Worm (Caenorhabditis elegans) whole organism, late embryonic: ENCODE data around the gene T06E4.7.

ENCODE experiments used
- C08G9.2 ChIP-seq: sonication (generic microtip); optimal IDR thresholded peaks from 2 replicates; lab custom pipeline; 2016; ENCODE audit warnings: mild to moderate bottlenecking, missing genetic modification characterization, moderate library complexity, missing compliant biosample characterization
- F13H6.1 ChIP-seq: sonication (generic microtip); optimal IDR thresholded peaks from 2 replicates; lab custom pipeline; 2016; ENCODE audit warnings: missing genetic modification characterization, missing compliant biosample characterization
- T23F11.4 ChIP-seq: fragments of 200-800 bp; sonication (Bioruptor generic); optimal IDR thresholded peaks from 2 replicates; lab custom pipeline; 2018; ENCODE audit warnings: mild to moderate bottlenecking, missing genetic modification characterization, missing compliant biosample characterization
- Y22D7AL.16 ChIP-seq: sonication (generic microtip); optimal IDR thresholded peaks from 2 replicates; lab custom pipeline; 2016; ENCODE audit warnings: missing genetic modification characterization, missing compliant biosample characterization
- ahr-1 ChIP-seq: sonication (generic microtip); optimal IDR thresholded peaks from 2 replicates; lab custom pipeline; 2016; ENCODE audit warnings: missing genetic modification characterization, missing compliant biosample characterization
- ama-1 ChIP-seq: fragments of 150-350 bp; optimal IDR thresholded peaks from 2 replicates; lab custom pipeline; 2014
- ceh-14 ChIP-seq: sonication (generic microtip); optimal IDR thresholded peaks from 2 replicates; lab custom pipeline; 2016; ENCODE audit warnings: missing genotype, missing genetic modification characterization, missing compliant biosample characterization
- ceh-18 ChIP-seq: sonication (generic microtip); optimal IDR thresholded peaks from 2 replicates; lab custom pipeline; 2016; ENCODE audit warnings: missing genetic modification characterization, missing compliant biosample characterization
- ceh-19 ChIP-seq: fragments of 200-800 bp; sonication (Bioruptor generic); optimal IDR thresholded peaks from 2 replicates; lab custom pipeline; 2018; ENCODE audit warnings: mild to moderate bottlenecking, missing genetic modification characterization, missing compliant biosample characterization
- ceh-2 ChIP-seq: sonication (generic microtip); optimal IDR thresholded peaks from 2 replicates; lab custom pipeline; 2016; ENCODE audit warnings: missing genotype, missing genetic modification characterization, missing compliant biosample characterization
- ceh-22 ChIP-seq: sonication (generic microtip); optimal IDR thresholded peaks from 2 replicates; lab custom pipeline; 2017; ENCODE audit warnings: missing biosample characterization, missing genetic modification characterization
- ceh-30 ChIP-seq: fragments of 150-350 bp; optimal IDR thresholded peaks from 2 replicates; lab custom pipeline; 2014; ENCODE audit warnings: missing biosample characterization, missing genetic modification characterization
- ceh-31 ChIP-seq: sonication (generic microtip); optimal IDR thresholded peaks from 2 replicates; lab custom pipeline; 2016; ENCODE audit warnings: missing genetic modification characterization, missing compliant biosample characterization
- ceh-45 ChIP-seq: fragments of 200-800 bp; sonication (Bioruptor generic); IDR thresholded peaks from 2 replicates; pipeline ENCODE4 v1.3.6; 2022; ENCODE audit warnings: missing genetic modification reagents, missing genetic modification characterization, missing compliant biosample characterization
- ceh-6 ChIP-seq: fragments of 200-800 bp; sonication (Bioruptor generic); optimal IDR thresholded peaks from 2 replicates; lab custom pipeline; 2018; ENCODE audit warnings: mild to moderate bottlenecking, missing genetic modification characterization, missing compliant biosample characterization
- ceh-9 ChIP-seq: sonication (generic microtip); optimal IDR thresholded peaks from 2 replicates; lab custom pipeline; 2016; ENCODE audit warnings: mild to moderate bottlenecking, missing genetic modification characterization, inconsistent platforms, missing compliant biosample characterization
- che-1 ChIP-seq: sonication (generic microtip); optimal IDR thresholded peaks from 2 replicates; lab custom pipeline; 2016; ENCODE audit warnings: mild to moderate bottlenecking, missing genetic modification characterization, missing compliant biosample characterization
- dmd-4 ChIP-seq: sonication (generic microtip); optimal IDR thresholded peaks from 2 replicates; lab custom pipeline; 2016; ENCODE audit warnings: borderline replicate concordance, missing genetic modification characterization, missing compliant biosample characterization
- dve-1 ChIP-seq: sonication (generic microtip); optimal IDR thresholded peaks from 2 replicates; lab custom pipeline; 2017; ENCODE audit warnings: antibody characterized with exemption, mild to moderate bottlenecking, missing genetic modification characterization, missing compliant biosample characterization
- elt-2 ChIP-seq: sonication (generic microtip); optimal IDR thresholded peaks from 2 replicates; lab custom pipeline; 2016; ENCODE audit warnings: missing genetic modification reagents, missing genetic modification characterization, missing compliant biosample characterization
- elt-4 ChIP-seq: sonication (generic microtip); optimal IDR thresholded peaks from 2 replicates; lab custom pipeline; 2016; ENCODE audit warnings: missing genetic modification characterization, missing compliant biosample characterization
- ets-4 ChIP-seq: sonication (generic microtip); optimal IDR thresholded peaks from 2 replicates; lab custom pipeline; 2016; ENCODE audit warnings: missing genetic modification characterization, missing compliant biosample characterization
- gmeb-2 ChIP-seq: sonication (generic microtip); optimal IDR thresholded peaks from 2 replicates; lab custom pipeline; 2016; ENCODE audit warnings: missing genetic modification characterization, inconsistent platforms, missing compliant biosample characterization
- hlh-13 ChIP-seq: fragments of 200-800 bp; sonication (Bioruptor generic); optimal IDR thresholded peaks from 2 replicates; lab custom pipeline; 2018; ENCODE audit warnings: mild to moderate bottlenecking, missing genetic modification characterization, missing compliant biosample characterization
- hlh-15 ChIP-seq: sonication (generic microtip); optimal IDR thresholded peaks from 2 replicates; lab custom pipeline; 2016; ENCODE audit warnings: missing genetic modification characterization, missing compliant biosample characterization
- madf-2 ChIP-seq: sonication (generic microtip); optimal IDR thresholded peaks from 2 replicates; lab custom pipeline; 2017; ENCODE audit warnings: missing genetic modification characterization, missing compliant biosample characterization
- mec-3 ChIP-seq: sonication (generic microtip); optimal IDR thresholded peaks from 2 replicates; lab custom pipeline; 2016; ENCODE audit warnings: borderline replicate concordance, missing genetic modification characterization, missing compliant biosample characterization
- nhr-11 ChIP-seq: fragments of 150-350 bp; optimal IDR thresholded peaks from 2 replicates; lab custom pipeline; 2014; ENCODE audit warnings: missing biosample characterization, missing genetic modification characterization
- pat-9 ChIP-seq: fragments of 200-800 bp; sonication (Bioruptor generic); optimal IDR thresholded peaks from 2 replicates; lab custom pipeline; 2018; ENCODE audit warnings: mild to moderate bottlenecking, missing genetic modification characterization, moderate library complexity, missing compliant biosample characterization
- pha-2 ChIP-seq: sonication (generic microtip); optimal IDR thresholded peaks from 2 replicates; lab custom pipeline; 2017; ENCODE audit warnings: mild to moderate bottlenecking, missing genetic modification characterization, missing compliant biosample characterization
- pha-4 ChIP-seq: fragments of 150-350 bp; optimal IDR thresholded peaks from 2 replicates; lab custom pipeline; 2018; ENCODE audit warnings: missing biosample characterization, missing genetic modification reagents, missing genetic modification characterization
- pqm-1 ChIP-seq: sonication (generic microtip); optimal IDR thresholded peaks from 2 replicates; lab custom pipeline; 2016; ENCODE audit warnings: missing genetic modification characterization, missing compliant biosample characterization
- ref-2 ChIP-seq: sonication (generic microtip); optimal IDR thresholded peaks from 2 replicates; lab custom pipeline; 2016; ENCODE audit warnings: missing genetic modification characterization, missing compliant biosample characterization
- sox-2 ChIP-seq: fragments of 200-800 bp; sonication (Bioruptor generic); IDR thresholded peaks from 2 replicates; pipeline ENCODE4 v1.3.6; 2022; ENCODE audit warnings: missing genetic modification reagents, missing genetic modification characterization, missing compliant biosample characterization
- syd-9 ChIP-seq: sonication (generic microtip); optimal IDR thresholded peaks from 2 replicates; lab custom pipeline; 2016; ENCODE audit warnings: mild to moderate bottlenecking, missing genetic modification characterization, moderate library complexity, missing compliant biosample characterization
- tbx-2 ChIP-seq: sonication (generic microtip); optimal IDR thresholded peaks from 2 replicates; lab custom pipeline; 2016; ENCODE audit warnings: missing genetic modification characterization, missing compliant biosample characterization
- unc-55 ChIP-seq: sonication (generic microtip); optimal IDR thresholded peaks from 2 replicates; lab custom pipeline; 2017; ENCODE audit warnings: missing biosample characterization, missing genetic modification reagents, missing genetic modification characterization
- zip-5 ChIP-seq: sonication (generic microtip); optimal IDR thresholded peaks from 2 replicates; lab custom pipeline; 2016; ENCODE audit warnings: missing genetic modification characterization, missing compliant biosample characterization
- ztf-16 ChIP-seq: sonication (generic microtip); optimal IDR thresholded peaks from 2 replicates; lab custom pipeline; 2017; ENCODE audit warnings: missing genetic modification characterization, missing compliant biosample characterization

Gene T06E4.7

DNA sequence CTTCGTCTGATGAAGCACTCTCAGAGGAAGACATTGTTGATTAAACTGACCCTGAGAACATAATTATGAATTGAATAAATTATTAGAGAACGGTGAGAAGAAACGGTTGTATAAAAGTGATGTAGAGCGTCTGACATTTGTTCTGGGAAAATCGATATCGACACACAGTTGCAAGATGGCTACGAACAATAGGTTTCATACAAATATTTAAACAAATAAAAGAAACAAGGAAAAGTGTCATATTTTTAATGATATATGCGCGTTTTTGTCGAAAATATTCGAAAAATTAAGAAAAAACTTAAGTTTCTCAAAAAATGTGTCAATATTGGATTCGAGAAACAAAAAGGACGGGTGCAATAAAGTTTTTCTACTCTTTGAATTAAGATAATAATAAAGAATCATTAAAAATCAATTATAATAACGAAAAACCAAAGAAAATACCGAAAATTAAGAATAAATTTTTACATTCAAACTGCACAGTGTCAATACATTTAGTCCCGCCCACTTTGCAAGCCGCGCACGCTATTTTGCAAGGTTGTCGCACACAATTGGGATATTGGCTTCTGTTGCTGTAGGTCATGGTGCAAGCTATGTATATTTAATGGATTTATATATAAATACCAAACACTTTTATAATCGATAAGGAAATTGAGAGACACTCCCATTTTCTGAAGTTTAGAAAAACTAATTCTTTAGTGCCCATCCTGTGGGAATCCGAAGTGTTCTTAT lies 43.4 kb upstream of the T06E4.7 start, which contains the start of gene rtfo-1 (continued):
- TF ChIP-seq pha-2 (tag; lab: Kevin White, UChicago) (peak; percentile 61), pqm-1 (no peak), mec-3 (tag; lab: Kevin White, UChicago) (no peak), ceh-18 (tag; lab: Kevin White, UChicago) (no peak), dmd-4 (tag; lab: Kevin White, UChicago) (no peak), ceh-45 (GFP tag; lab: Robert Waterston, UW) (no peak), ets-4 (tag; lab: Kevin White, UChicago) (no peak), ceh-6 (no peak), T23F11.4 (GFP tag; lab: Kevin White, UChicago) (peak; percentile 42), Y22D7AL.16 (tag; lab: Kevin White, UChicago) (no peak), ref-2 (peak; percentile 11), elt-2 (peak; percentile 79), zip-5 (peak; percentile 53), ceh-31 (tag; lab: Kevin White, UChicago) (peak; percentile 51), pat-9 (tag; lab: Kevin White, UChicago) (no peak), ceh-14 (tag; lab: Kevin White, UChicago) (peak; percentile 59), ceh-9 (tag; lab: Kevin White, UChicago) (no peak), ztf-16 (tag; lab: Kevin White, UChicago) (no peak), unc-55 (no peak), sox-2 (GFP tag; lab: Robert Waterston, UW) (no peak; the same call in 1 of the 2 replicates), ceh-30 (tag; lab: Kevin White, UChicago) (no peak), gmeb-2 (tag; lab: Kevin White, UChicago) (peak; percentile 12), ahr-1 (tag; lab: Kevin White, UChicago) (peak; percentile 28), hlh-15 (tag; lab: Kevin White, UChicago) (no peak), syd-9 (tag; lab: Kevin White, UChicago) (peak; percentile 14), ceh-22 (tag; lab: Kevin White, UChicago) (no peak), pha-4 (tag; lab: Kevin White, UChicago) (no peak), che-1 (tag; lab: Kevin White, UChicago) (peak; percentile 44), hlh-13 (GFP tag; lab: Kevin White, UChicago) (no peak)
- TF ChIP-seq, all 69 proteins: peak for 27

- no peak for TF ChIP-seq unc-55
- no peak for TF ChIP-seq syd-9 (tag; lab: Kevin White, UChicago)
- TF ChIP-seq ama-1: no peak
- TF ChIP-seq che-1 (tag; lab: Kevin White, UChicago): no peak
- no peak for TF ChIP-seq ceh-18 (tag; lab: Kevin White, UChicago)
- no peak for TF ChIP-seq madf-2 (tag; lab: Kevin White, UChicago)
- no peak for TF ChIP-seq C08G9.2 (tag; lab: Kevin White, UChicago)
- TF ChIP-seq ceh-19: no peak
- no peak for TF ChIP-seq hlh-15 (tag; lab: Kevin White, UChicago)
- no peak for TF ChIP-seq tbx-2 (tag; lab: Kevin White, UChicago)
- TF ChIP-seq F13H6.1 (tag; lab: Kevin White, UChicago): no peak
- TF ChIP-seq ceh-14 (tag; lab: Kevin White, UChicago): no peak
- no peak for TF ChIP-seq nhr-11 (tag; lab: Kevin White, UChicago)
- TF ChIP-seq ceh-2 (tag; lab: Kevin White, UChicago): no peak
- no peak for TF ChIP-seq dmd-4 (tag; lab: Kevin White, UChicago)
- no peak for TF ChIP-seq zip-5
- no peak for TF ChIP-seq elt-4 (tag; lab: Kevin White, UChicago)
- no peak for TF ChIP-seq Y22D7AL.16 (tag; lab: Kevin White, UChicago)
- no peak for TF ChIP-seq dve-1 (tag; lab: Kevin White, UChicago)
- TF ChIP-seq, all 69 proteins: peak for 0
Observed at ce11 chrV:9583323-9583644, 42.9 kb upstream of the T06E4.7 start, which contains the start of gene K09G1.1. Gene K09G1.1 (plus strand): TSS chrV:9583545.
